Fruit fly (Drosophila melanogaster): Measurements from ENCODE around the gene CG13625.

The CG13625 gene

DNA sequence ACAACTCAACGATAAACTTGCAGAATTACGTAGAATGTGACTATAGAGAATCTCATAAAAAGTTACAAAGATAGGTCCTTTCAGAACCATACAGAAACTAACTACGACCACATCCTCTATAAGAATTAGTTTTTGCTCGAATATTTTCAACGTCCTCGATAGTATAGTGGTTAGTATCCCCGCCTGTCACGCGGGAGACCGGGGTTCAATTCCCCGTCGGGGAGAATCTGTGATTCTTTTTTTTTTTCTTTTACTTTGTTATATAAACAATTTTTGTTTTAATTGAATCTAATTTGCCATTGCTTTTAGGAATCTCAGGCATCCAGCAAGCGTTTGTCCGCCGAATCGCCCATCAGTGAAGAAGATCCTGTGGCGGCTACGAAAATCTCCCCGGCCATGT is 29.8 kb downstream of the CG13625 start:
- TF ChIP-seq Myc (optimal IDR thresholded peaks at IDR 0.05) (no peak), ttk (optimal IDR thresholded peaks at IDR 0.05) (no peak), Sin3A (optimal IDR thresholded peaks at IDR 0.05) (no peak), psq (optimal IDR thresholded peaks at IDR 0.05) (no peak), h (optimal IDR thresholded peaks at IDR 0.05) (no peak), insv (optimal IDR thresholded peaks at IDR 0.05) (no peak)

DNA sequence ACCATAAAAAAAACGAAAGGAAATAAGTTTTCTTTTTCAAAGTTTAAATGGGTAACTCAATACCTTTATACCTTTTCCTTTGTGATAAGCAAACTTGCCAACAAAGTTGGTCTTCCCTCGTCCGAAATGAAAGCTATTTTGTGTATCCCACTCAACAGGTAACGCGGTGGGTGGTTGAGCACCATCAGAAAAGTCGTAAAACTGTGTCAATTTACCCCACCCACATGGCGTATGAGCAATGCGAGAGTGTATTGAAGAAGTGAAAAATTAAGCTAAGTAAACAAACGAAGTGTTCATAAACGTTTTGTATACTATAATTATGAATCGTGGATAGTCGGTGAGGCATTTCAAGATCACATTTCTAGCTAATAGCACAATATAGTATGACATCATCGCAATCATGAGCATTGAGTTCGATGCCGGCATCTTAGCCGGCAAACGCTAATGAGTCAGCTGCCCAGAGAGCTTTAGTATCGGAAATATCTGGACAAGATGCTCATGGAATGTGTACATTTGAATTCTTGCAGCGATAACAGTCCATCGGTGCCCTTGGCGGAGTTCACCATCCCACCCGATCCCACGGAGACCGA is 34.1 kb downstream of the CG13625 start:
- TF ChIP-seq insv (optimal IDR thresholded peaks at IDR 0.05) = no peak
- no peak for TF ChIP-seq psq (optimal IDR thresholded peaks at IDR 0.05)
- no peak for TF ChIP-seq ttk (optimal IDR thresholded peaks at IDR 0.05)
- TF ChIP-seq Sin3A (optimal IDR thresholded peaks at IDR 0.05) = no peak
- TF ChIP-seq h (optimal IDR thresholded peaks at IDR 0.05) = no peak
- TF ChIP-seq Myc (optimal IDR thresholded peaks at IDR 0.05) = no peak

DNA sequence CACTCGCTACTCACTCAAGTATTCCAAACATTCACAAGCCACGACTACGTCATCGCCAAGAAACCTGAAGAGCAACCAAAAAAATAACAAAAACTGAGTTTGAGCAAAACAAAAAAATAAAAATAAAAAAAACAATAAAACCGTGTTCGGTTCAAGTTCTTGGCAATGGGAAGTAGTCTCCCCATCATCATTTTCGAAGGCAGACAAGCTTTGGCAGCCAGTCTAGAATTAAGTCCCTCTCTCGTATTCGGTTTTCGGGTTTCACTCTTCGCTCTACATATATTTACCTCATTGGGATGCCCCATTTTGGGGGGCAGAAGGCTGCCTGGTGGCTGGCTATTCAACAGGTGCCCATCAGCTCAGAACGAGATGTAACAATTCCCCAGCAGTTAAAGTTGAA is 35.1 kb downstream of the CG13625 start:
- TF ChIP-seq ttk (optimal IDR thresholded peaks at IDR 0.05) (no peak), psq (optimal IDR thresholded peaks at IDR 0.05) (no peak), insv (optimal IDR thresholded peaks at IDR 0.05) (no peak), h (optimal IDR thresholded peaks at IDR 0.05) (no peak)

DNA sequence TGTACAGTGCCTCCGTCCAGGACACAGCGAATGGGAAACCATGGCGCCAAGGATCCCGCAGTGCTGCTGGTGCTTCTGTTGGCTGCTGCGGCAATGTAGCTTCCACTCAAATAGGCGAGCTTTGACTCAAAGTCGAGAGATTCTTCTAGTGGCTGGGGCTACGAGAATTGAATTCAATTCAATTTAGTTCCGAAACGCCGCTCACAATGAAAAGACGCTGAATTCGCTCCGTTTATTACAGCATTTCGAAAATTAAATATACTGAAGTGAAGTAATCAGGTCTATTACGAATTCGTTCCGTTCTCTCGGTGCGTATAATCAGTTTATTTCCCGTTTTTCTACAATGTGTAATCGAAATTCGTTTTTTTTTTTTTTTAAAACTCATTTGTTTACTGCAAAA is 36.1 kb downstream of the CG13625 start:
- TF ChIP-seq Sin3A (optimal IDR thresholded peaks at IDR 0.05) = no peak
- TF ChIP-seq psq (optimal IDR thresholded peaks at IDR 0.05) = no peak
- no peak for TF ChIP-seq ttk (optimal IDR thresholded peaks at IDR 0.05)
- no peak for TF ChIP-seq h (optimal IDR thresholded peaks at IDR 0.05)
- no peak for TF ChIP-seq Myc (optimal IDR thresholded peaks at IDR 0.05)
- TF ChIP-seq insv (optimal IDR thresholded peaks at IDR 0.05) = no peak

DNA sequence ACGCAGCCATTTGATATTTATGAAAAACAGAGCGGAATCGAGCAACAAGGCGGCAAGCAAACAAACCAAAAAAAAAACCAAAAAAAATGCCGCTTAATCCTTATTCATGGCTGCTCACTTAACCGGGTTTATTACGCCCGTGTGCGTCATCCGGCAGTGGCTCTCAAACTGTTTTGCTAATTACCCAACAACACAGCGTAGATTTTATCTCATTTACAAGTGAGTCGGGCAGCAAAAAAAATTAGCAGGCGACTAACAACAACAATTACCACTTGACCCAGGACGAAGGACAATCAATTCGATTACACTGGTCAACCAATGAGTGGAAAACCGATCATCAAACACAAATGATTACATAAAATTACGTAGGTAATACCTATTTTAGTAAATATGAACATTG is 36.7 kb downstream of the CG13625 start:
- no peak for TF ChIP-seq h (optimal IDR thresholded peaks at IDR 0.05)
- TF ChIP-seq psq (optimal IDR thresholded peaks at IDR 0.05) = no peak
- TF ChIP-seq Sin3A (optimal IDR thresholded peaks at IDR 0.05) = no peak
- no peak for TF ChIP-seq insv (optimal IDR thresholded peaks at IDR 0.05)
- no peak for TF ChIP-seq Myc (optimal IDR thresholded peaks at IDR 0.05)
- no peak for TF ChIP-seq ttk (optimal IDR thresholded peaks at IDR 0.05)

DNA sequence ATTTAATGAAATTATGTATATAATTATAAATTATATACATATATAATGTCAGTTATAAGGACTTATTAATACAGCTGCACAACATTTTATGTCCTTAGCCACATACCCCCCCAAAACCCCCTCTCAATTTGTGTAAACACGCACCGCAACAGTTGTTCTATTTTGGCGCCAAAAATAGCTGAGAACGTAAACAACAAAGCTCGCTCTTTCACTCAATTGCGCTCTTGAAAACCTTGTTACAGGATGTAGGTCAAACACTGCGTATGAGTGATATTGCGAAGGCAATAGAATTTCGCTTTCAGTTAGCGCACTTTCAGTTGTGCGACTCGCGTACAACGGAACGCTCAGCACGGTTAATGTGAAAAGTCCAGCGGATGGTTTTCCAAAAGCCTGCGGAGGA is 40.6 kb downstream of the CG13625 start, which contains the start of gene Esyt2:
Esyt2 (plus strand) TSS at position 332 of the 400 bp plus-strand sequence.
- TF ChIP-seq h (optimal IDR thresholded peaks at IDR 0.05) (no peak), insv (optimal IDR thresholded peaks at IDR 0.05) (no peak), psq (optimal IDR thresholded peaks at IDR 0.05) (no peak), Myc (optimal IDR thresholded peaks at IDR 0.05) (no peak), ttk (optimal IDR thresholded peaks at IDR 0.05) (no peak), Sin3A (optimal IDR thresholded peaks at IDR 0.05) (no peak)

DNA sequence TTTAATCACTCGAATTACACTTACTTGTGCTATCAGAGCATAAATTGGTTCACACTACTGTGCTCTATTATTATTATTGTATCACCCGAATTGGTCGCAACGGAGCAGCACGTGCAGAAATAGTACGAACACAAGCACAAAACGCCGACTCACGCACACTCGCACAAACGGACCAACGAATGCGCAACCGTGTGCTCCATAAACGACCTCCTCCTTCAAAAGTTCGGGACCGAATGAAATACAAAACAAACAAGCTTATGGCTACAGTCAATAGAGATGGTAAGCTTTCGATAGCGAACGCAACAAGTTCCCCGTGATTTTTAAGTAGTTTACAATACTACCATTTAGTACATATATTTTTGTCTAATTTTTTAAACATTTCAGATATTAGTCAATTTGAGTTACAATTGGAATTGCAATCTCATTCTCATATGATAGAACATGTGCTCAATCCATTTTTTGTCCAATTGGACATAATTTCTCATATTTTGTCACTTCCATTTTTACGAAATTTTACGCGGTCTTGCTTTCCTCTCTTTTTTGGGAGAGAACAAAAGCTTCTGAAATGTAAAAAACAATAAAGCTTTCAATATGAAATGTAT is 41.2 kb downstream of the CG13625 start, which contains the start of gene Cftr:
Cftr (minus strand) TSS at position 239 of the 602 bp plus-strand sequence.
- TF ChIP-seq ttk (optimal IDR thresholded peaks at IDR 0.05) = no peak

DNA sequence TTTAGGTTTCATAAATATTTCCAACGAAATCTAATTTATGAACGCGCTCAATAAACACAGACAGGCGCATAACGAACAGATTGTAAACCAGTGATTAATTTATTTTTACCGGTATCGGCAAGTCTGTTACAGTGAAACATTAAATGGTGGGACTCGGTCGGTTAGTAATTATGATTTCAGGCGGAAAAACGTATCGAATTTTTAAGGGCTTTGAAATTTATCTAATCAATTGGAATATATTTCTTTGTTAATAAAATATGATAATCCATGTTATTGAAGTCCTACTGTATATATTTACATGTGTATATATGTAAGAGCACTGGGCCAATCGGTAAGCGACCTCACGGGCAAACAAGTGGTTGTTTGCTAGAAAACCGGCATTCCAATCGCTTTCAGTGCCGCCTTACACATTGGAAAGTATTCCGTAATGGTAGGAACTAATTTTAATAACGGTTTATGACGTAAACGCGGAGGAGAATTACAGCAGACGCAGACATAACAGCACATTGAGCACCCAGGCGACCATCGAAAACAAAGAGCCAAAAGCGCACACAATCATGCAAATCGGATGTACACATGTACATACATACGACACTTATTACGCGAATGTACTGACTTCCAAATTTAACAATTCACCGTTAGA is 41.8 kb downstream of the CG13625 start:
- no peak for TF ChIP-seq Myc (optimal IDR thresholded peaks at IDR 0.05)

Data from Kc167 (cell line).